Fruit fly (Drosophila melanogaster): ENCODE results near the gene Trs20.

DNA sequence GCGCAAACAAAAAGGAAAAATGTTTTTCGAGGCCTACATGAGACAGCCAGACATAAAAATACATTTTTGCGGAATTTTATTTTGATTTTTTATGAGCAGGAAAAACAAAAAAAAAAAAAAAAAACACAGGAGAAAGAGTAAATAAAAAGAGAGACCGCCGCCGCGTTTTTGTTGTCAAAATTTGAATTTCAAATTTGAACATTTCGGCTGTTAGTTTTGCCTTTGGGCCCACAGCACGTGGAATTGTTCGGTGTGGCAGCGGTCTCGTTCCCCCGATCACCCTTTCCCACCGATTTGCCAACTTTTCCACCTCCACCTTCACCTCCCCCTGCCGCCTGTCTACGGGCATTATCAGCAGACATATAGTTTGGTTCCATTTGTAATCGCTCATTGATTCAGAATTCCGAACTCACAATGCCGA, 25.4 kb upstream of the Trs20 start:
- TF ChIP-seq CG8478 (optimal IDR thresholded peaks at IDR 0.05): no peak
- TF ChIP-seq CTCF (optimal IDR thresholded peaks at IDR 0.05): no peak

All from S2 (cell line).